Fruit fly (Drosophila melanogaster) whole organism, embryonic: ENCODE measurements around the gene Syp.

Experiments used
- CG10147 ChIP-seq: fragments of 200-800 bp; sonication (Bioruptor generic); optimal IDR thresholded peaks from 2 replicates; lab custom pipeline; 2019; ENCODE audit warnings: missing biosample characterization, mild to moderate bottlenecking, missing genetic modification characterization, moderate library complexity
- CG1024 ChIP-seq: fragments of 200-800 bp; sonication (Bioruptor generic); IDR thresholded peaks from 2 replicates; pipeline ENCODE4 v1.3.6; 2022; ENCODE audit warnings: missing biosample characterization, missing genetic modification characterization
- CG11456 ChIP-seq: fragments of 200-800 bp; sonication (Bioruptor generic); IDR thresholded peaks from 3 replicates; pipeline ENCODE4 v1.3.6; 2022; ENCODE audit warnings: missing biosample characterization, missing genetic modification characterization
- CG12071 ChIP-seq: fragments of 200-800 bp; sonication (Bioruptor generic); optimal IDR thresholded peaks from 3 replicates; lab custom pipeline; 2018; ENCODE audit warnings: missing biosample characterization, mild to moderate bottlenecking, missing genetic modification characterization
- CG12391 ChIP-seq: fragments of 200-800 bp; sonication (Bioruptor generic); optimal IDR thresholded peaks from 3 replicates; lab custom pipeline; 2018; ENCODE audit warnings: missing biosample characterization, mild to moderate bottlenecking, missing genetic modification characterization, moderate library complexity
- CG12659 ChIP-seq: fragments of 200-800 bp; sonication (Bioruptor generic); optimal IDR thresholded peaks from 3 replicates; lab custom pipeline; 2017; ENCODE audit warnings: mild to moderate bottlenecking, missing biosample characterization, missing genetic modification reagents, missing genetic modification characterization
- CG13123 ChIP-seq: fragments of 200-800 bp; sonication (Bioruptor generic); optimal IDR thresholded peaks from 2 replicates; lab custom pipeline; 2016; ENCODE audit warnings: missing biosample characterization, missing genetic modification characterization
- CG13287 ChIP-seq: fragments of 200-800 bp; sonication (Bioruptor generic); IDR thresholded peaks from 2 replicates; pipeline ENCODE4 v1.3.6; 2022; ENCODE audit warnings: missing biosample characterization, missing genetic modification characterization; ENCODE audit not compliant: partially characterized antibody
- CG13424 ChIP-seq: fragments of 200-800 bp; sonication (Bioruptor generic); optimal IDR thresholded peaks from 2 replicates; lab custom pipeline; 2019; ENCODE audit warnings: missing biosample characterization, mild to moderate bottlenecking, missing genetic modification characterization, moderate library complexity
- CG13775 ChIP-seq: fragments of 200-800 bp; sonication (Bioruptor generic); optimal IDR thresholded peaks from 3 replicates; lab custom pipeline; 2017; ENCODE audit warnings: missing biosample characterization, mild to moderate bottlenecking, missing genetic modification characterization
- CG13894 ChIP-seq: fragments of 200-800 bp; sonication (Bioruptor generic); optimal IDR thresholded peaks from 3 replicates; lab custom pipeline; 2018; ENCODE audit warnings: missing biosample characterization, mild to moderate bottlenecking, missing genetic modification characterization, moderate library complexity
- CG15269 ChIP-seq: fragments of 200-800 bp; sonication (Bioruptor generic); optimal IDR thresholded peaks from 2 replicates; lab custom pipeline; 2018; ENCODE audit warnings: missing biosample characterization, mild to moderate bottlenecking, missing genetic modification characterization, moderate library complexity
- CG1602 ChIP-seq: fragments of 200-800 bp; sonication (Bioruptor generic); optimal IDR thresholded peaks from 3 replicates; lab custom pipeline; 2016; ENCODE audit warnings: missing biosample characterization, missing genetic modification characterization
- CG18599 ChIP-seq: fragments of 200-800 bp; sonication (Bioruptor generic); optimal IDR thresholded peaks from 3 replicates; lab custom pipeline; 2017; ENCODE audit warnings: missing biosample characterization, missing genetic modification characterization, mild to moderate bottlenecking, moderate library complexity, missing genetic modification reagents
- CG18619 ChIP-seq: fragments of 200-800 bp; sonication (Bioruptor generic); optimal IDR thresholded peaks from 3 replicates; lab custom pipeline; 2017; ENCODE audit warnings: missing biosample characterization, mild to moderate bottlenecking, missing genetic modification characterization
- CG2199 ChIP-seq: fragments of 200-800 bp; sonication (Bioruptor generic); IDR thresholded peaks from 3 replicates; pipeline ENCODE4 v1.3.6; 2022; ENCODE audit warnings: missing biosample characterization, missing genetic modification characterization
- CG2678 ChIP-seq: fragments of 200-800 bp; sonication (Bioruptor generic); optimal IDR thresholded peaks from 3 replicates; lab custom pipeline; 2019; ENCODE audit warnings: missing biosample characterization, mild to moderate bottlenecking, missing genetic modification characterization, moderate library complexity
- CG31224 ChIP-seq: fragments of 200-800 bp; sonication (Bioruptor generic); IDR thresholded peaks from 2 replicates; pipeline ENCODE4 v1.3.6; 2022; ENCODE audit warnings: missing biosample characterization, missing genetic modification characterization
- CG6654 ChIP-seq: fragments of 200-800 bp; sonication (Bioruptor generic); optimal IDR thresholded peaks from 2 replicates; lab custom pipeline; 2017; ENCODE audit warnings: missing biosample characterization, mild to moderate bottlenecking, missing genetic modification characterization
- CG6683 ChIP-seq: fragments of 200-800 bp; sonication (Bioruptor generic); optimal IDR thresholded peaks from 2 replicates; lab custom pipeline; 2017; ENCODE audit warnings: missing biosample characterization, mild to moderate bottlenecking, missing genetic modification characterization, missing genetic modification reagents
- CG6813 ChIP-seq: fragments of 200-800 bp; sonication (Bioruptor generic); optimal IDR thresholded peaks from 2 replicates; lab custom pipeline; 2017; ENCODE audit warnings: missing biosample characterization, missing genetic modification characterization, mild to moderate bottlenecking, moderate library complexity, missing genetic modification reagents
- CG7839 ChIP-seq: fragments of 200-800 bp; sonication (Bioruptor generic); optimal IDR thresholded peaks from 3 replicates; lab custom pipeline; 2018; ENCODE audit warnings: missing biosample characterization, mild to moderate bottlenecking, missing genetic modification characterization, moderate library complexity
- Dbx ChIP-seq: fragments of 200-800 bp; sonication (Bioruptor generic); IDR thresholded peaks from 3 replicates; pipeline ENCODE4 v1.3.6; 2022; ENCODE audit warnings: missing biosample characterization, missing genetic modification characterization
- Dek ChIP-seq: fragments of 200-800 bp; sonication (Bioruptor generic); optimal IDR thresholded peaks from 3 replicates; lab custom pipeline; 2019; ENCODE audit warnings: missing biosample characterization, mild to moderate bottlenecking, missing genetic modification characterization, moderate library complexity
- Hr78 ChIP-seq, 2 experiments: fragments of 200-800 bp in 1 of 2; fragments of >200 bp in 1 of 2; sonication (Bioruptor generic) in 1 of 2; optimal IDR thresholded peaks; 2 replicates each; lab custom pipeline; 2017 to 2019; ENCODE audit warnings: missing biosample characterization in 2 of 2, missing genetic modification characterization in 2 of 2, mild to moderate bottlenecking in 1 of 2, moderate library complexity in 1 of 2
- MBD-R2 ChIP-seq: fragments of 200-800 bp; sonication (Bioruptor generic); IDR thresholded peaks from 2 replicates; pipeline ENCODE4 v1.3.6; 2022; ENCODE audit warnings: missing biosample characterization, missing genetic modification characterization
- Nf-YB ChIP-seq: fragments of 200-800 bp; sonication (Bioruptor generic); optimal IDR thresholded peaks from 3 replicates; lab custom pipeline; 2019; ENCODE audit warnings: missing biosample characterization, mild to moderate bottlenecking, missing genetic modification characterization, moderate library complexity
- Nf-YC ChIP-seq: fragments of 200-800 bp; optimal IDR thresholded peaks from 3 replicates; lab custom pipeline; 2019; ENCODE audit warnings: missing biosample characterization, mild to moderate bottlenecking, missing genetic modification characterization, moderate library complexity
- Opbp ChIP-seq: fragments of 200-800 bp; sonication (Bioruptor generic); IDR thresholded peaks from 3 replicates; pipeline ENCODE4 v1.3.6; 2022; ENCODE audit warnings: missing biosample characterization, missing genetic modification characterization; ENCODE audit not compliant: partially characterized antibody
- Sox100B ChIP-seq: fragments of 200-800 bp; sonication (Bioruptor generic); optimal IDR thresholded peaks from 3 replicates; lab custom pipeline; 2018; ENCODE audit warnings: missing biosample characterization, mild to moderate bottlenecking, missing genetic modification characterization
- Sry-β ChIP-seq: fragments of 200-800 bp; sonication (Bioruptor generic); optimal IDR thresholded peaks from 2 replicates; lab custom pipeline; 2018; ENCODE audit warnings: missing biosample characterization, mild to moderate bottlenecking, missing genetic modification characterization, moderate library complexity
- crol ChIP-seq: fragments of 200-800 bp; sonication (Bioruptor generic); IDR thresholded peaks from 2 replicates; pipeline ENCODE4 v1.3.6; 2022; ENCODE audit warnings: missing biosample characterization, missing genetic modification characterization
- dmrt11E ChIP-seq: fragments of 200-800 bp; sonication (Bioruptor generic); optimal IDR thresholded peaks from 3 replicates; lab custom pipeline; 2018; ENCODE audit warnings: missing biosample characterization, mild to moderate bottlenecking, missing genetic modification characterization, moderate library complexity
- ewg ChIP-seq: fragments of 200-800 bp; sonication (Bioruptor generic); optimal IDR thresholded peaks from 3 replicates; lab custom pipeline; 2017; ENCODE audit warnings: mild to moderate bottlenecking, missing biosample characterization, missing genetic modification reagents, missing genetic modification characterization
- fu2 ChIP-seq: fragments of 200-800 bp; sonication (Bioruptor generic); optimal IDR thresholded peaks from 2 replicates; lab custom pipeline; 2016; ENCODE audit warnings: missing biosample characterization, missing genetic modification characterization
- grau ChIP-seq: fragments of 200-800 bp; optimal IDR thresholded peaks from 3 replicates; lab custom pipeline; 2019; ENCODE audit warnings: missing biosample characterization, mild to moderate bottlenecking, missing genetic modification characterization, moderate library complexity
- hbn ChIP-seq: fragments of 200-800 bp; sonication (Bioruptor generic); IDR thresholded peaks from 2 replicates; pipeline ENCODE4 v1.3.6; 2022; ENCODE audit warnings: missing biosample characterization, missing genetic modification characterization; ENCODE audit not compliant: partially characterized antibody
- kni ChIP-seq: fragments of 200-800 bp; sonication (Bioruptor generic); optimal IDR thresholded peaks from 3 replicates; lab custom pipeline; 2017; ENCODE audit warnings: mild to moderate bottlenecking, missing biosample characterization, missing genetic modification reagents, missing genetic modification characterization
- lola ChIP-seq, 3 experiments: fragments of >200 bp in 2 of 3; fragments of 200-800 bp in 1 of 3; sonication (Bioruptor generic) in 1 of 3; optimal IDR thresholded peaks; 2 replicates each; lab custom pipeline; 2017 to 2019; ENCODE audit warnings: missing biosample characterization in 3 of 3, missing genetic modification characterization in 3 of 3, mild to moderate bottlenecking in 1 of 3, moderate library complexity in 1 of 3
- mirr ChIP-seq: fragments of 200-800 bp; sonication (Bioruptor generic); optimal IDR thresholded peaks from 3 replicates; lab custom pipeline; 2018; ENCODE audit warnings: missing biosample characterization, mild to moderate bottlenecking, missing genetic modification characterization
- prd ChIP-seq, 3 experiments: fragments of >200 bp in 2 of 3; fragments of 200-800 bp in 1 of 3; sonication (Bioruptor generic) in 1 of 3; optimal IDR thresholded peaks in 2 of 3; IDR thresholded peaks in 1 of 3; 2 replicates in 2 of 3; 3 replicates in 1 of 3; pipeline versions ENCODE4 v1.3.6 to Lab custom; 2017 to 2022; ENCODE audit warnings: missing biosample characterization in 1 of 3, missing genetic modification characterization in 1 of 3
- sd ChIP-seq: fragments of 200-800 bp; sonication (Bioruptor generic); optimal IDR thresholded peaks from 3 replicates; lab custom pipeline; 2018; ENCODE audit warnings: missing biosample characterization, mild to moderate bottlenecking, missing genetic modification characterization, moderate library complexity
- slbo ChIP-seq: fragments of 200-800 bp; sonication (Bioruptor generic); IDR thresholded peaks from 2 replicates; pipeline ENCODE4 v1.3.6; 2022; ENCODE audit warnings: missing biosample characterization, missing genetic modification characterization
- stwl ChIP-seq: fragments of 200-800 bp; sonication (Bioruptor generic); optimal IDR thresholded peaks from 3 replicates; lab custom pipeline; 2018; ENCODE audit warnings: missing biosample characterization, mild to moderate bottlenecking, missing genetic modification characterization, moderate library complexity
- twi ChIP-seq: fragments of 200-800 bp; optimal IDR thresholded peaks from 2 replicates; lab custom pipeline; 2019; ENCODE audit warnings: missing biosample characterization, mild to moderate bottlenecking, missing genetic modification characterization, moderate library complexity
- usp ChIP-seq: fragments of >200 bp; optimal IDR thresholded peaks from 2 replicates; lab custom pipeline; 2017; ENCODE audit warnings: missing biosample characterization, missing genetic modification characterization

Syp gene

DNA sequence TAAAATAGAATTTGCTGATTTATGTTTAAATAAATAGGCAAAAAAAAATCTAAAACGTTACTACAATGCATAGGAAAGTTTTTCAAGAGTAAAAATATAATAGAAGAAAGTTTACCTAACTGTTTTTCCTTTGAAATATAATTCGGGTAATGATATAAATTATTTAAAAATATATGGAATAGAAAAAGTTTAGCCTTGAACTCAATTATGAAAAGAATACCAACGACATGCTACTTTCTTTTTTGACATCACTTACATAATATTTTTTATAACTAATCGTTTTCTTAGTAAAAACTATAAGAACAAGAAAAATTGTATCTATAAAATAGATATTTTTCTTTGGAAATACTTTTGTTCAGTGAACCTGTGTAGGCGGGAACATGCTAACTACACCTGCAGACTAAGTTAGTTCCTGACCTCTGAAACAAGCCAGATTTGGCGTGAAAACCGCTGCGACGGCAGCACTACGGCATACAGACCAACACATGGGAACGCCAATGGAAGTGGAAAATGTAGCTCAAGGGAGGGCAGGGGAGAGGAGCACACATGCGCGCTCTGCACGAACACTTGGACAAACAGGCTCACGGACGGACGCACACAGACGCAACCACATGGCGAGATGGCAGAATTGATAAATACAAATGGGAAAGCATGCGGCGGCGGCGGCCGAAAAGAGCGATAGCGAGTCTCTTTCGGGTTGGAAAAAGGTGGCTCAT, 73.0 kb downstream of the Syp start (continued):
- peak; percentile 45 for TF ChIP-seq CG12391 (tag; lab: Kevin White, UChicago)
- peak; percentile 58 for TF ChIP-seq CG7839 (tag; lab: Kevin White, UChicago)
- TF ChIP-seq Hr78 (GFP tag; optimal IDR thresholded peaks at IDR 0.05; lab: Kevin White, UChicago) = peak in 1 of 2 experiments; percentile 18
- TF ChIP-seq ewg (GFP tag; lab: Kevin White, UChicago) = peak; percentile 54
- TF ChIP-seq Nf-YC = peak; percentile 29
- no peak for TF ChIP-seq CG6683 (GFP tag; lab: Kevin White, UChicago)
- peak; percentile 29 for TF ChIP-seq CG1602
- TF ChIP-seq slbo (GFP tag; lab: Robert Waterston, UW) = peak; percentile 46
- no peak for TF ChIP-seq usp (GFP tag; lab: Kevin White, UChicago)
- TF ChIP-seq hbn (GFP tag; lab: Robert Waterston, UW) = 0 out of 2 replicates have a peak, but pooled peaks have one; percentile 37
- TF ChIP-seq mirr (GFP tag; lab: Kevin White, UChicago) = peak; percentile 74
- peak; percentile 19 for TF ChIP-seq CG18619
- TF ChIP-seq dmrt11E (tag; lab: Kevin White, UChicago) = peak; percentile 36
- TF ChIP-seq crol = peak; percentile 99
- TF ChIP-seq CG13894 = peak; percentile 60
- TF ChIP-seq CG18599 = peak; percentile 45
- TF ChIP-seq kni = peak; percentile 82
- peak; percentile 28 for TF ChIP-seq grau
- no peak for TF ChIP-seq CG6813 (GFP tag; lab: Kevin White, UChicago)
- TF ChIP-seq Sox100B (GFP tag; lab: Kevin White, UChicago) = peak; percentile 52
- peak; percentile 28 for TF ChIP-seq CG13424 (tag; lab: Kevin White, UChicago)
- no peak for TF ChIP-seq CG1024 (GFP tag; lab: Robert Waterston, UW)
- TF ChIP-seq CG2678 (tag; lab: Kevin White, UChicago) = peak; percentile 63
- TF ChIP-seq Opbp (GFP tag; lab: Robert Waterston, UW) = peak; percentile 42; the same call in 1 of the 3 replicates
- peak; percentile 32 for TF ChIP-seq CG13775 (GFP tag; lab: Kevin White, UChicago)
- TF ChIP-seq CG11456 (GFP tag; lab: Robert Waterston, UW) = no peak
- peak; percentile 79 for TF ChIP-seq sd (tag; lab: Kevin White, UChicago)
- peak; percentile 53 for TF ChIP-seq CG15269 (tag; lab: Kevin White, UChicago)
- TF ChIP-seq CG31224 (GFP tag; lab: Robert Waterston, UW) = peak; percentile 36
- peak; percentile 13; the same call in 2 of the 3 replicates for TF ChIP-seq Dbx (GFP tag; lab: Robert Waterston, UW)
- TF ChIP-seq MBD-R2 (GFP tag; lab: Robert Waterston, UW) = peak; percentile 17; the same call in 1 of the 2 replicates
- TF ChIP-seq Dek (tag; lab: Kevin White, UChicago) = peak; percentile 36
- TF ChIP-seq twi (tag; lab: Kevin White, UChicago) = peak; percentile 98
- peak; percentile 33 for TF ChIP-seq CG12659 (GFP tag; lab: Kevin White, UChicago)
- no peak for TF ChIP-seq prd (optimal IDR thresholded peaks at IDR 0.05; lab: Kevin White, UChicago)
- TF ChIP-seq prd (GFP tag; IDR thresholded peaks at IDR 0.05; lab: Robert Waterston, UW) = peak; percentile 23; the same call in 2 of the 3 replicates
- TF ChIP-seq CG13287 (GFP tag; lab: Robert Waterston, UW) = peak; percentile 20; the same call in 1 of the 2 replicates
- TF ChIP-seq CG6654 (GFP tag; lab: Kevin White, UChicago) = no peak
- TF ChIP-seq Sry-β = peak; percentile 98
- TF ChIP-seq lola (GFP tag; optimal IDR thresholded peaks at IDR 0.05; lab: Kevin White, UChicago) = peak in 1 of 3 experiments; percentile 50
- TF ChIP-seq stwl = no peak
- peak; percentile 32 for TF ChIP-seq CG10147 (GFP tag; lab: Kevin White, UChicago)
- TF ChIP-seq fu2 (GFP tag; lab: Kevin White, UChicago) = no peak
- TF ChIP-seq CG2199 (GFP tag; lab: Robert Waterston, UW) = 0 out of 3 replicates have a peak, but pooled peaks have one; percentile 54
- TF ChIP-seq CG12071 (GFP tag; lab: Kevin White, UChicago) = no peak
- TF ChIP-seq CG13123 = no peak
- TF ChIP-seq Nf-YB (GFP tag; lab: Kevin White, UChicago) = no peak
